Worm (Caenorhabditis elegans) whole organism, L4 larva: ENCODE data around the gene F26F2.8.

Experiments
- fos-1 ChIP-seq: fragments of 150-350 bp; optimal IDR thresholded peaks from 2 replicates; lab custom pipeline; 2014; ENCODE audit warnings: missing biosample characterization, missing genetic modification characterization
- nhr-25 ChIP-seq: sonication (generic microtip); optimal IDR thresholded peaks from 2 replicates; lab custom pipeline; 2017; ENCODE audit warnings: missing genetic modification characterization, mild to moderate bottlenecking, missing compliant biosample characterization, antibody characterized with exemption, moderate library complexity, borderline replicate concordance; ENCODE audit not compliant: insufficient read depth
- ztf-11 ChIP-seq: fragments of 150-350 bp; optimal IDR thresholded peaks from 2 replicates; lab custom pipeline; 2014; ENCODE audit warnings: missing biosample characterization, missing genetic modification characterization

- no peak for TF ChIP-seq fos-1
- no peak for TF ChIP-seq nhr-25 (tag; lab: Kevin White, UChicago)
- TF ChIP-seq ztf-11 (tag; lab: Kevin White, UChicago), result no peak
Observed at ce11 chrV:20579534-20579933, at the start of gene F26F2.8.
